Fruit fly (Drosophila melanogaster): ENCODE measurements around the gene Spase22-23.

DNA sequence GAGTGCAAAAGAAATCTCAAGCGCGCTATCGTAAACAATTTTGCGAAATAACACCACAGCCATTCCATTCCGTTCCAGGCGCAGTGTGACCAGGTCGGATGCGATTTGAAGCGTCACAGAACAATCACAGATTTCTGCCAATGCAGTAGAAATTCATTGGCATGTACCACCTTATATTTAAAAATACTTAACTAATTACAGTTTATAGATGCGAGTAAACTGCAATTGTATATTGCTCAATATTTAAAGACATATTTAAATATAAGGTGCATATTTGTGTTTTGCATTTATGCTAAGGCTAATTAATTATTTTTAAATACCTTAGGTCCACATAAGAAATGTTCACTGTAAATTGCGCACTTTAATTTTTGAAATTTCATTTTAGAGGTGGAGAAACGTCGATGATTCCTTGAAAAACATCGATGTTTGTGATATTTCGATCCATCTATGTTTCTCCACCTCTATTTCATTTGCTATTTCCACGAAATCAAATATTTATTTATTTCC lies 36.4 kb downstream of the Spase22-23 start, which contains the start of the genes SMC6 and CG6204:
- no peak for TF ChIP-seq CG8478 (optimal IDR thresholded peaks at IDR 0.05)
- no peak for TF ChIP-seq CTCF (optimal IDR thresholded peaks at IDR 0.05)
